Worm (Caenorhabditis elegans) whole organism, L1 larva: Measurements from ENCODE around the gene Y73B6BL.289.
A peak's percentile ranks its signal among the peaks of the same experiment; 100 is the strongest.

Experiments used
- C04F5.9 ChIP-seq: sonication (generic microtip); optimal IDR thresholded peaks from 2 replicates; lab custom pipeline; 2016; ENCODE audit warnings: missing genetic modification characterization, missing compliant biosample characterization
- C16A3.4 ChIP-seq: fragments of 150-350 bp; optimal IDR thresholded peaks from 2 replicates; lab custom pipeline; 2014; ENCODE audit warnings: missing biosample characterization, missing genetic modification characterization
- F16B12.6 ChIP-seq: fragments of 150-350 bp; optimal IDR thresholded peaks from 2 replicates; lab custom pipeline; 2014; ENCODE audit warnings: missing biosample characterization, missing genetic modification characterization
- Y116A8C.19 ChIP-seq: sonication (generic microtip); optimal IDR thresholded peaks from 2 replicates; lab custom pipeline; 2016; ENCODE audit warnings: missing compliant biosample characterization, missing genetic modification characterization, borderline replicate concordance
- aha-1 ChIP-seq: fragments of 150-350 bp; optimal IDR thresholded peaks from 2 replicates; lab custom pipeline; 2014; ENCODE audit warnings: missing biosample characterization, missing genetic modification characterization
- alr-1 ChIP-seq: fragments of 200-800 bp; sonication (Bioruptor generic); optimal IDR thresholded peaks from 2 replicates; lab custom pipeline; 2018; ENCODE audit warnings: borderline replicate concordance, mild to moderate bottlenecking, missing genetic modification characterization, missing compliant biosample characterization
- ama-1 ChIP-seq: fragments of 150-350 bp; optimal IDR thresholded peaks from 2 replicates; lab custom pipeline; 2014
- ceh-8 ChIP-seq: fragments of 200-800 bp; sonication (Bioruptor generic); optimal IDR thresholded peaks from 2 replicates; lab custom pipeline; 2018; ENCODE audit warnings: mild to moderate bottlenecking, missing genetic modification characterization, moderate library complexity, missing compliant biosample characterization
- ceh-88 ChIP-seq: fragments of 200-800 bp; sonication (Bioruptor generic); IDR thresholded peaks from 2 replicates; pipeline ENCODE4 v1.3.6; 2022; ENCODE audit warnings: missing genetic modification characterization, missing compliant biosample characterization
- ceh-90 ChIP-seq: sonication (generic microtip); optimal IDR thresholded peaks from 2 replicates; lab custom pipeline; 2016; ENCODE audit warnings: missing genetic modification characterization, missing compliant biosample characterization
- dpl-1 ChIP-seq, 3 experiments: fragments of 150-350 bp in 2 of 3; sonication (generic microtip) in 1 of 3; optimal IDR thresholded peaks; 2 replicates each; lab custom pipeline; 2014 to 2017; ENCODE audit warnings: missing biosample characterization in 3 of 3, missing genetic modification characterization in 3 of 3, missing genetic modification reagents in 3 of 3
- dsc-1 ChIP-seq: sonication (generic microtip); optimal IDR thresholded peaks from 2 replicates; lab custom pipeline; 2016; ENCODE audit warnings: mild to moderate bottlenecking, missing genetic modification characterization, missing compliant biosample characterization
- efl-1 ChIP-seq, 4 experiments: fragments of 150-350 bp; optimal IDR thresholded peaks in 3 of 4; peaks in 1 of 4; 1 replicate in 1 of 4; 2 replicates in 3 of 4; lab custom pipeline; 2014; ENCODE audit warnings: missing biosample characterization in 2 of 4, missing genetic modification characterization in 2 of 4, missing genetic modification reagents in 2 of 4
- efl-3 ChIP-seq: fragments of 200-800 bp; sonication (Bioruptor generic); optimal IDR thresholded peaks from 2 replicates; lab custom pipeline; 2018; ENCODE audit warnings: mild to moderate bottlenecking, missing genetic modification characterization, missing compliant biosample characterization
- egl-13 ChIP-seq: sonication (generic microtip); optimal IDR thresholded peaks from 2 replicates; lab custom pipeline; 2016; ENCODE audit warnings: missing genotype, missing genetic modification reagents, missing genetic modification characterization, missing compliant biosample characterization
- egl-27 ChIP-seq, 2 experiments: fragments of 150-350 bp in 1 of 2; sonication (generic microtip); optimal IDR thresholded peaks; 3 replicates each; lab custom pipeline; 2017 to 2018; ENCODE audit warnings: missing biosample characterization in 2 of 2, missing genetic modification characterization in 2 of 2, missing genetic modification reagents in 2 of 2
- fkh-4 ChIP-seq: sonication (generic microtip); optimal IDR thresholded peaks from 2 replicates; lab custom pipeline; 2016; ENCODE audit warnings: missing compliant biosample characterization, missing genetic modification characterization, borderline replicate concordance
- fkh-8 ChIP-seq: sonication (generic microtip); optimal IDR thresholded peaks from 2 replicates; lab custom pipeline; 2016; ENCODE audit warnings: mild to moderate bottlenecking, missing genetic modification characterization, missing compliant biosample characterization
- fos-1 ChIP-seq: fragments of 150-350 bp; optimal IDR thresholded peaks from 2 replicates; lab custom pipeline; 2014; ENCODE audit warnings: missing biosample characterization, missing genetic modification characterization
- grh-1 ChIP-seq: fragments of 200-800 bp; sonication (Bioruptor generic); IDR thresholded peaks from 2 replicates; pipeline ENCODE4 v1.3.6; 2022; ENCODE audit warnings: missing genetic modification reagents, missing genetic modification characterization, missing compliant biosample characterization
- hlh-17 ChIP-seq: fragments of 200-800 bp; sonication (Bioruptor generic); optimal IDR thresholded peaks from 2 replicates; lab custom pipeline; 2018; ENCODE audit warnings: missing genetic modification characterization, mild to moderate bottlenecking, missing compliant biosample characterization, moderate library complexity, borderline replicate concordance
- hlh-4 ChIP-seq: sonication (generic microtip); optimal IDR thresholded peaks from 2 replicates; lab custom pipeline; 2016; ENCODE audit warnings: mild to moderate bottlenecking, missing genetic modification characterization, missing compliant biosample characterization
- irx-1 ChIP-seq: sonication (generic microtip); optimal IDR thresholded peaks from 2 replicates; lab custom pipeline; 2016; ENCODE audit warnings: missing genetic modification characterization, missing compliant biosample characterization
- jun-1 ChIP-seq: fragments of 150-350 bp; optimal IDR thresholded peaks from 2 replicates; lab custom pipeline; 2014; ENCODE audit warnings: missing biosample characterization, missing genetic modification reagents, missing genetic modification characterization
- lin-13 ChIP-seq: fragments of 150-350 bp; optimal IDR thresholded peaks from 2 replicates; lab custom pipeline; 2014; ENCODE audit warnings: missing biosample characterization, missing genetic modification reagents, missing genetic modification characterization
- lin-14 ChIP-seq: fragments of 200-800 bp; sonication (Bioruptor generic); optimal IDR thresholded peaks from 2 replicates; lab custom pipeline; 2018; ENCODE audit warnings: mild to moderate bottlenecking, missing genetic modification characterization, moderate library complexity, missing compliant biosample characterization
- lir-3 ChIP-seq: sonication (generic microtip); optimal IDR thresholded peaks from 2 replicates; lab custom pipeline; 2016; ENCODE audit warnings: mild to moderate bottlenecking, missing genetic modification characterization, moderate library complexity, missing compliant biosample characterization; ENCODE audit not compliant: poor library complexity
- lsy-2 ChIP-seq, 2 experiments: fragments of 150-350 bp; optimal IDR thresholded peaks; 2 replicates each; lab custom pipeline; 2014; ENCODE audit warnings: missing biosample characterization in 2 of 2, missing genetic modification characterization in 2 of 2
- mdl-1 ChIP-seq, 2 experiments: fragments of 150-350 bp; optimal IDR thresholded peaks; 2 replicates each; lab custom pipeline; 2014 to 2017; ENCODE audit warnings: missing biosample characterization in 2 of 2, missing genetic modification characterization in 2 of 2, inconsistent platforms in 1 of 2
- mef-2 ChIP-seq: fragments of 150-350 bp; optimal IDR thresholded peaks from 2 replicates; lab custom pipeline; 2014; ENCODE audit warnings: missing biosample characterization, missing genetic modification characterization
- mep-1 ChIP-seq: fragments of 150-350 bp; optimal IDR thresholded peaks from 2 replicates; lab custom pipeline; 2014; ENCODE audit warnings: missing biosample characterization, missing genetic modification characterization
- nhr-19 ChIP-seq: fragments of 200-800 bp; sonication (Bioruptor generic); conservative IDR thresholded peaks from 2 replicates; pipeline ENCODE4 v1.3.6; 2022; ENCODE audit warnings: missing genetic modification characterization, missing compliant biosample characterization
- nhr-20 ChIP-seq: sonication (generic microtip); optimal IDR thresholded peaks from 2 replicates; lab custom pipeline; 2016; ENCODE audit warnings: mild to moderate bottlenecking, missing genetic modification characterization, missing compliant biosample characterization
- nhr-237 ChIP-seq: fragments of 150-350 bp; optimal IDR thresholded peaks from 2 replicates; lab custom pipeline; 2014; ENCODE audit warnings: missing biosample characterization, missing genetic modification characterization
- nhr-28 ChIP-seq: fragments of 150-350 bp; optimal IDR thresholded peaks from 2 replicates; lab custom pipeline; 2014; ENCODE audit warnings: missing biosample characterization, missing genetic modification characterization
- nhr-71 ChIP-seq: sonication (generic microtip); optimal IDR thresholded peaks from 2 replicates; lab custom pipeline; 2016; ENCODE audit warnings: mild to moderate bottlenecking, missing genetic modification characterization, moderate library complexity, missing compliant biosample characterization
- nhr-77 ChIP-seq: fragments of 150-350 bp; optimal IDR thresholded peaks from 2 replicates; lab custom pipeline; 2014; ENCODE audit warnings: missing biosample characterization, missing genetic modification characterization
- nhr-90 ChIP-seq: sonication (generic microtip); optimal IDR thresholded peaks from 2 replicates; lab custom pipeline; 2016; ENCODE audit warnings: mild to moderate bottlenecking, missing genetic modification characterization, missing compliant biosample characterization; ENCODE audit not compliant: poor library complexity
- pag-3 ChIP-seq: sonication (generic microtip); optimal IDR thresholded peaks from 2 replicates; lab custom pipeline; 2017; ENCODE audit warnings: missing genetic modification characterization, mild to moderate bottlenecking, missing compliant biosample characterization, antibody characterized with exemption, borderline replicate concordance; ENCODE audit not compliant: insufficient read depth
- pax-3 ChIP-seq: fragments of 200-800 bp; sonication (Bioruptor generic); optimal IDR thresholded peaks from 2 replicates; lab custom pipeline; 2018; ENCODE audit warnings: mild to moderate bottlenecking, missing genetic modification characterization, moderate library complexity, missing compliant biosample characterization
- pqm-1 ChIP-seq: sonication (generic microtip); optimal IDR thresholded peaks from 3 replicates; lab custom pipeline; 2017; ENCODE audit warnings: missing biosample characterization, missing genetic modification characterization
- rnt-1 ChIP-seq: sonication (generic microtip); optimal IDR thresholded peaks from 2 replicates; lab custom pipeline; 2016; ENCODE audit warnings: mild to moderate bottlenecking, missing genetic modification characterization, moderate library complexity, missing compliant biosample characterization
- skn-1 ChIP-seq: fragments of 150-350 bp; optimal IDR thresholded peaks from 2 replicates; lab custom pipeline; 2014; ENCODE audit warnings: missing biosample characterization, missing genetic modification characterization
- sox-4 ChIP-seq: sonication (generic microtip); optimal IDR thresholded peaks from 2 replicates; lab custom pipeline; 2016; ENCODE audit warnings: missing genetic modification characterization, missing compliant biosample characterization
- sptf-1 ChIP-seq: fragments of 150-350 bp; optimal IDR thresholded peaks from 2 replicates; lab custom pipeline; 2014; ENCODE audit warnings: missing biosample characterization, missing genetic modification characterization
- sup-37 ChIP-seq: fragments of 200-800 bp; sonication (Bioruptor generic); optimal IDR thresholded peaks from 2 replicates; lab custom pipeline; 2018; ENCODE audit warnings: mild to moderate bottlenecking, missing genetic modification characterization, missing compliant biosample characterization
- tlp-1 ChIP-seq: fragments of 150-350 bp; optimal IDR thresholded peaks from 2 replicates; lab custom pipeline; 2014; ENCODE audit warnings: missing biosample characterization, missing genetic modification characterization
- unc-130 ChIP-seq: fragments of 150-350 bp; optimal IDR thresholded peaks from 2 replicates; lab custom pipeline; 2017; ENCODE audit warnings: missing biosample characterization, missing genetic modification characterization, inconsistent platforms
- unc-98 ChIP-seq: fragments of 200-800 bp; sonication (Bioruptor generic); IDR thresholded peaks from 2 replicates; pipeline ENCODE4 v1.3.6; 2022; ENCODE audit warnings: missing genetic modification characterization, missing compliant biosample characterization
- xbp-1 ChIP-seq: sonication (generic microtip); optimal IDR thresholded peaks from 2 replicates; lab custom pipeline; 2016; ENCODE audit warnings: missing genetic modification characterization, missing compliant biosample characterization
- zag-1 ChIP-seq: fragments of 150-350 bp; optimal IDR thresholded peaks from 2 replicates; lab custom pipeline; 2014; ENCODE audit warnings: missing biosample characterization, missing genetic modification characterization
- ztf-11 ChIP-seq, 2 experiments: sonication (generic microtip); optimal IDR thresholded peaks; 2 replicates each; lab custom pipeline; 2016 to 2017; ENCODE audit warnings: missing genetic modification characterization in 2 of 2, missing biosample characterization in 1 of 2, missing compliant biosample characterization in 1 of 2

Y73B6BL.289 gene

ce11 chrIV:6369489-6369888, 22.2 kb downstream of the Y73B6BL.289 start:
- TF ChIP-seq jun-1 (tag; lab: Kevin White, UChicago) (no peak), lir-3 (tag; lab: Kevin White, UChicago) (peak; percentile 57), ztf-11 (tag; optimal IDR thresholded peaks at IDR 0.05; lab: Kevin White, UChicago) (peak in 1 of 2 experiments; percentile 8), grh-1 (GFP tag; lab: Robert Waterston, UW) (no peak), nhr-237 (no peak), nhr-77 (tag; lab: Kevin White, UChicago) (no peak), mef-2 (tag; lab: Kevin White, UChicago) (no peak), aha-1 (no peak), mdl-1 (tag; optimal IDR thresholded peaks at IDR 0.05; lab: Kevin White, UChicago) (no peak), lin-14 (GFP tag; lab: Kevin White, UChicago) (no peak), ceh-88 (GFP tag; lab: Robert Waterston, UW) (no peak), lsy-2 (tag; optimal IDR thresholded peaks at IDR 0.05; lab: Kevin White, UChicago) (peak in 1 of 2 experiments; percentile 52), alr-1 (tag; lab: Kevin White, UChicago) (no peak), xbp-1 (tag; lab: Kevin White, UChicago) (peak; percentile 2), ama-1 (lab: Kevin White, UChicago) (no peak), tlp-1 (no peak), pqm-1 (tag; lab: Kevin White, UChicago) (no peak), lin-13 (no peak), unc-130 (tag; lab: Kevin White, UChicago) (no peak), egl-13 (tag; lab: Kevin White, UChicago) (peak; percentile 32), nhr-28 (tag; lab: Kevin White, UChicago) (no peak), skn-1 (no peak), fkh-4 (tag; lab: Kevin White, UChicago) (peak; percentile 7), efl-1 (optimal IDR thresholded peaks at IDR 0.05; lab: Kevin White, UChicago) (peak; percentile 90 to 92), efl-1 (GFP tag; optimal IDR thresholded peaks at IDR 0.05 in 1 of 2; lab: Kevin White, UChicago) (peak; percentile 89 to 99), dsc-1 (tag; lab: Kevin White, UChicago) (peak; percentile 36), nhr-90 (tag; lab: Kevin White, UChicago) (peak; percentile 57), fkh-8 (tag; lab: Kevin White, UChicago) (no peak), hlh-4 (no peak), dpl-1 (GFP tag; optimal IDR thresholded peaks at IDR 0.05; lab: Kevin White, UChicago) (peak; percentile 78 to 87 (median 85)), egl-27 (tag; optimal IDR thresholded peaks at IDR 0.05; lab: Kevin White, UChicago) (no peak), pax-3 (tag; lab: Kevin White, UChicago) (no peak), nhr-19 (GFP tag; lab: Robert Waterston, UW) (peak; percentile 29; the same call in 1 of the 2 replicates), sup-37 (GFP tag; lab: Kevin White, UChicago) (no peak), sox-4 (tag; lab: Kevin White, UChicago) (peak; percentile 5), irx-1 (peak; percentile 59), zag-1 (tag; lab: Kevin White, UChicago) (no peak), hlh-17 (GFP tag; lab: Kevin White, UChicago) (no peak), mep-1 (tag; lab: Kevin White, UChicago) (no peak), unc-98 (no peak), fos-1 (tag; lab: Kevin White, UChicago) (no peak), C04F5.9 (tag; lab: Kevin White, UChicago) (no peak), sptf-1 (tag; lab: Kevin White, UChicago) (no peak), rnt-1 (tag; lab: Kevin White, UChicago) (peak; percentile 70), C16A3.4 (tag; lab: Kevin White, UChicago) (no peak), nhr-71 (tag; lab: Kevin White, UChicago) (peak; percentile 58), efl-3 (no peak), F16B12.6 (no peak), pag-3 (no peak), ceh-8 (GFP tag; lab: Kevin White, UChicago) (no peak), Y116A8C.19 (tag; lab: Kevin White, UChicago) (no peak), ceh-90 (tag; lab: Kevin White, UChicago) (peak; percentile 77), nhr-20 (tag; lab: Kevin White, UChicago) (peak; percentile 22)
